Fruit fly (Drosophila melanogaster) whole organism, larva: ENCODE data around the gene CG10576.

ENCODE experiments used
- noc ChIP-seq: fragments of 200-800 bp; sonication (Bioruptor generic); optimal IDR thresholded peaks from 3 replicates; lab custom pipeline; 2019; ENCODE audit warnings: missing biosample characterization, mild to moderate bottlenecking, missing genetic modification characterization, moderate library complexity

CG10576 gene

DNA sequence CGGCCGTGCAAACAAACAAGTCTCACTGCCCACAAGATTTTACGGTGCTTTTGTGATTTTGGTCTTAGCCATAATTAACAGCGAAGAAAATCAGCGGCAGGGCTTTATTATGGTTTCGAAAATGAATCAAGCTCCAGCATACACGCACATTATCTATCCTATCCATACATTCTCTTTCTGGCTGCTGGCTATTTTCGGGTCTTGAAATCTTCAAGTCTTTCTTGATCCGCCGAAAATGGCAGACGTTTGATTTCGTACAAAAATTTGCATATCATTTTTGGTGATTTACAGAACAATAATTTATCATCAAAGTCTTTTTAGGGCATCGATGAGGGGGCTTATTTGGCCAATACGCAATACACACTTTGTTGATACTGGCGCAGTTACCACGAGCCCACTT lies 23.3 kb upstream of the CG10576 start:
- no peak for TF ChIP-seq noc (tag; lab: Kevin White, UChicago)

DNA sequence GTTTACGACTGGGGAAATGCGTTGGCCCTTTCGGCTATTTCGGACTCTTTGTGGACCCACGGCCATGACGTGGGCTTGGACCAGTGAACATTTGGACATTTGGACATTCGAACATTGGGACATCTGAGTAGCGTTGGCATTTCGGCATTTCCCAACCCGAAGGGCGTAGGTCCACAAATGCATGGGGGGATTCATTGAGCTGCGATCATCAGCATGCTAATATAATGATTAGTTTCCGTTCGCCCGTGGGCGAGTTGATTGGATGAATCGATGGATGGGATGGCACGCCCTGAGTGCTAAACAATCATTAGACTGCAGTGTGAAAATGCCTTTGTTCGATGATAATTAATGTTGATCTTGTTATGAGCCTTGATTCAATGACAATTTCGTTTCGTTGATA lies 22.0 kb upstream of the CG10576 start:
- TF ChIP-seq noc (tag; lab: Kevin White, UChicago): no peak

dm6 chr3L:5786604-5787003 lies 21.1 kb upstream of the CG10576 start, which contains the start of gene Cralbp:
Gene Cralbp, minus strand, starts transcription at chr3L:5786718.
- TF ChIP-seq noc (tag; lab: Kevin White, UChicago): no peak

- no peak for TF ChIP-seq noc (tag; lab: Kevin White, UChicago)
These were observed 19.9 kb upstream of the CG10576 start for dm6 chr3L:5785237-5786062.

dm6 chr3L:5779476-5780401 lies 14.2 kb upstream of the CG10576 start, which contains the start of the genes Myt1, PGRP-LD and Pmi:
Gene Myt1, minus strand, starts transcription at chr3L:5779591.
Gene PGRP-LD, plus strand, starts transcription at chr3L:5780051.
Gene Pmi, plus strand, starts transcription at chr3L:5780051.
- no peak for TF ChIP-seq noc (tag; lab: Kevin White, UChicago)

DNA sequence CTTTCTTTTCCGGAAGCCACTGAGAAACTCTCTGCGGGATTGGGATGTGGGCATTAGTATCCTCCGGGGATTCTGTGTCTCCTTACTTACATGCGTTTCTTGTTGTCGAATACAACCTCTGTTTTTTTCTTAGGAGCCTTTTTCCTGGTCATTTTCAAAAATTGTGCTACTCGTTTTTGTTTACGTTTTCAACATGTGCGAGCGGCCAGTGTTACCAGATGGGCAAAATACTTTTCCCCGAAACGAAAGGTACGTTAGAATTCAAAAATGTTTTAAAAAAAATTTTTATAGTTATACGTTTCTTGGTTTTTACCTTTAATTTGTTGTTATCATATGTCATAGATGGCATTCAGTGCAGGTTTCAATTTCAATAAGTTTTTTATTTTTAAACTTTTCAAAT lies 11.6 kb upstream of the CG10576 start, which contains the start of gene vito:
vito (minus strand) TSS at position 220 of the 400 bp plus-strand sequence.
- TF ChIP-seq noc (tag; lab: Kevin White, UChicago): no peak

DNA sequence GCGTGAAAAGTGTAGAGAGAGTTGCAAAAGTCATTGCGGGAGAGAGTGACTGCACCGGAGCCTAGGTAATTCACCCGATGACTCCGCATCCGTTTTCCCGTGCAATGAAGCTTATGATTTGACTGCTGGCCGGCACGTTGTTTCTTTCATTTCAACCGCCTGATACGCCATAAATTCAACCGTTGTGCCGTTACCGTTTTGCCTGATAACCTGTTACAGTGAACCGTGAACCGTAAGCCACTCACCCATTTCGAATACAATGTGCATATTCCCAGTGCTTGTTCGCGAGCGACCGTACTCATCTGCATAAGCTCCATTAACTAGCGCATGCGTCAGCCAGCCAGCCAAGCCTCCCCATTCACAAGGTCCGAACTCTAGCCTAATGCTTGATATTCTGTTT lies 9.3 kb upstream of the CG10576 start:
- no peak for TF ChIP-seq noc (tag; lab: Kevin White, UChicago)

- TF ChIP-seq noc (tag; lab: Kevin White, UChicago): peak; percentile 96
These were observed 5.4 kb upstream of the CG10576 start for dm6 chr3L:5770817-5771425.

- no peak for TF ChIP-seq noc (tag; lab: Kevin White, UChicago)
These were observed 4.8 kb upstream of the CG10576 start for dm6 chr3L:5770113-5770798.

dm6 chr3L:5768532-5769497 lies 3.3 kb upstream of the CG10576 start, which contains the start of the genes Ppat-Dpck and scny:
Gene Ppat-Dpck, minus strand, starts transcription at chr3L:5768794.
Gene scny, plus strand, starts transcription at chr3L:5769002.
- peak; percentile 17 for TF ChIP-seq noc (tag; lab: Kevin White, UChicago)

- no peak for TF ChIP-seq noc (tag; lab: Kevin White, UChicago)
These were observed 320 bp upstream of the CG10576 start, which contains the start of gene Txl for dm6 chr3L:5765844-5766200. Gene Txl, plus strand, starts transcription at chr3L:5765846.

dm6 chr3L:5753605-5754365 lies 11.7 kb downstream of the CG10576 start:
- TF ChIP-seq noc (tag; lab: Kevin White, UChicago): no peak
